Worm (Caenorhabditis elegans): ENCODE data around the gene pmp-2.

Gene pmp-2

DNA sequence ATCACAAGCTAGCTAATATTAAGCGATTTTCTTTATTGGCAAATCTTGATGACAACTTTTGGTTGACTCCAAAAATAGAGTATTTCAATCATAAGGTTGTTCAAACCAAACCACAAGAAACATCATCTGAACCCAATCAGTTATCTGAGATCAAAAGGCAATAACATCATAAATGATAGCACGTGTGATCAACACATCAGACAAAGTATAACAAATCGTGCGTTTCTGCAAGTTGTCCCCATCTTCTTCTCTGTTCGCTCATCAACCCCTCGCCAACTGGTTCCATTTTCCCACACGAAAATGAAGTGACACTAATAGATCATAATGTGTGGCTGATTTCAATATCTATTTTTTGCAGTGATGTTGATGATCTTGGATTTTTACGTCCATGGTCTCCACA lies 38.3 kb downstream of the pmp-2 start (continued):
- TF ChIP-seq php-3 (GFP tag; IDR thresholded peaks at IDR 0.05) = no peak
- TF ChIP-seq lsy-2 (tag; optimal IDR thresholded peaks at IDR 0.05) = peak; percentile 25 to 61
- peak; percentile 15 for TF ChIP-seq dpl-1 (GFP tag; optimal IDR thresholded peaks at IDR 0.05)
- TF ChIP-seq egl-43 (GFP tag; IDR thresholded peaks at IDR 0.05) = no peak
- TF ChIP-seq lir-3 (tag; optimal IDR thresholded peaks at IDR 0.05) = no peak
- TF ChIP-seq ZK337.2 (GFP tag; IDR thresholded peaks at IDR 0.05) = no peak
- 0 out of 2 replicates have a peak, but pooled peaks have one; percentile 36 for TF ChIP-seq tra-1 (GFP tag; IDR thresholded peaks at IDR 0.05)
- peak; percentile 76 for TF ChIP-seq nhr-77 (tag; optimal IDR thresholded peaks at IDR 0.05)
- peak; percentile 41; the same call in 1 of the 2 replicates for TF ChIP-seq ceh-20 (GFP tag; IDR thresholded peaks at IDR 0.05)
- 0 out of 2 replicates have a peak, but pooled peaks have one; percentile 13 for TF ChIP-seq hmg-1.1 (GFP tag; IDR thresholded peaks at IDR 0.05)
- TF ChIP-seq mep-1 (tag; optimal IDR thresholded peaks at IDR 0.05) = peak; percentile 54
- peak; percentile 61 for TF ChIP-seq nhr-25 (tag; optimal IDR thresholded peaks at IDR 0.05; ENCODE audit: borderline replicate concordance, insufficient read depth)

DNA sequence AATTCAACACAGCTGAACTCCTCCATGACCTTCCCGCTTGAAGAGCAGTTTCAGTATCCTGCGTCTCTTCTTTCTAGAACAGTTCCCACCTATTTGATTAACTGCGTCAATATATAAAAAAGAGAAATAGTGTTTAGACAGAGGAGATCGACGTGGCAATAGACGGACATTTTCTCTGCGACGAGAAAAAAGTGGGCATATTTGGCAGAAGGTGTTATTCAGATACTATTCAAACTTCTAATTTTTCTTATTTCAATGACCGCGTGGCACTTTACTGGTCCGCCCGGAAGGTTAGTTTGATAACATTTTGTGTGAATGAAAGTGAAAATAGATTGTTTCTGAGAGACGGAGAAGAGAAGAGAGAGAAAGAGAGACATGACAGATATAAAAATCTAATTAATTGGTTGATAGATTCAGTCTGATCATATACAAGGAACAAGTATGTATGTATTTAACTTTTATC lies 39.7 kb downstream of the pmp-2 start, which contains the start of gene tbc-6:
tbc-6 (plus strand) TSS at position 208 of the 463 bp plus-strand sequence.
- TF ChIP-seq madf-9 (GFP tag; conservative IDR thresholded peaks at IDR 0.05) (no peak), F44E2.7 (GFP tag; IDR thresholded peaks at IDR 0.05) (no peak), pqm-1 (tag; optimal IDR thresholded peaks at IDR 0.05) (no peak), php-3 (GFP tag; IDR thresholded peaks at IDR 0.05) (no peak), ceh-20 (GFP tag; IDR thresholded peaks at IDR 0.05) (0 out of 2 replicates have a peak, but pooled peaks have one; percentile 44), snpc-1.2 (GFP tag; IDR thresholded peaks at IDR 0.05) (no peak), duxl-1 (tag; optimal IDR thresholded peaks at IDR 0.05; ENCODE audit: poor library complexity) (no peak), unc-62 (GFP tag; optimal IDR thresholded peaks at IDR 0.05 in 1 of 2) (peak in 1 of 2 experiments; percentile 84), unc-62 (tag; optimal IDR thresholded peaks at IDR 0.05) (no peak), nhr-76 (tag; optimal IDR thresholded peaks at IDR 0.05) (no peak), nhr-237 (tag; optimal IDR thresholded peaks at IDR 0.05) (no peak), sdz-12 (GFP tag; optimal IDR thresholded peaks at IDR 0.05) (no peak), T20F7.1 (GFP tag; optimal IDR thresholded peaks at IDR 0.05) (peak; percentile 13), nhr-11 (tag; optimal IDR thresholded peaks at IDR 0.05) (peak; percentile 31), egl-43 (GFP tag; IDR thresholded peaks at IDR 0.05) (no peak), T26A8.4 (GFP tag; IDR thresholded peaks at IDR 0.05) (no peak), zip-11 (GFP tag; IDR thresholded peaks at IDR 0.05) (no peak), dmd-9 (GFP tag; IDR thresholded peaks at IDR 0.05) (no peak), lin-1 (GFP tag; IDR thresholded peaks at IDR 0.05) (no peak), pha-4 (GFP tag; IDR thresholded peaks at IDR 0.05) (no peak), pha-4 (tag; optimal IDR thresholded peaks at IDR 0.05) (no peak), Y105C5A.15 (GFP tag; IDR thresholded peaks at IDR 0.05) (no peak), lsy-2 (tag; optimal IDR thresholded peaks at IDR 0.05) (peak; percentile 55 to 56), aly-2 (tag; optimal IDR thresholded peaks at IDR 0.05) (peak; percentile 93), fos-1 (tag; optimal IDR thresholded peaks at IDR 0.05) (no peak), nhr-10 (tag; optimal IDR thresholded peaks at IDR 0.05) (peak; percentile 89), dmd-6 (GFP tag; IDR thresholded peaks at IDR 0.05) (peak; percentile 58; the same call in 1 of the 2 replicates), fkh-10 (GFP tag; optimal IDR thresholded peaks at IDR 0.05) (no peak), nhr-77 (tag; optimal IDR thresholded peaks at IDR 0.05) (peak; percentile 4), ceh-28 (tag; optimal IDR thresholded peaks at IDR 0.05) (no peak), daf-19 (GFP tag; conservative IDR thresholded peaks at IDR 0.05) (0 out of 2 replicates have a peak, but pooled peaks have one; percentile 48), lin-38 (GFP tag; IDR thresholded peaks at IDR 0.05) (no peak), ces-1 (GFP tag; optimal IDR thresholded peaks at IDR 0.05) (no peak), daf-12 (tag; optimal IDR thresholded peaks at IDR 0.05) (no peak), lin-15B (tag; optimal IDR thresholded peaks at IDR 0.05) (no peak), mdl-1 (tag; optimal IDR thresholded peaks at IDR 0.05) (peak; percentile 65 to 78), mxl-2 (GFP tag; conservative IDR thresholded peaks at IDR 0.05) (no peak), nhr-28 (tag; optimal IDR thresholded peaks at IDR 0.05) (peak; percentile 86), zfp-2 (tag; optimal IDR thresholded peaks at IDR 0.05) (no peak), lin-29 (GFP tag; IDR thresholded peaks at IDR 0.05) (no peak), aha-1 (tag) (peak; percentile 74), skn-1 (tag; optimal IDR thresholded peaks at IDR 0.05) (no peak), daf-8 (GFP tag; IDR thresholded peaks at IDR 0.05) (no peak)

Data from whole organism, L4 larva.